Fruit fly (Drosophila melanogaster) whole organism, pupa: ENCODE data around the gene ValRS-m.

ENCODE experiments used
- CG14655 ChIP-seq: fragments of 200-800 bp; sonication (Bioruptor generic); optimal IDR thresholded peaks from 3 replicates; lab custom pipeline; 2017; ENCODE audit warnings: mild to moderate bottlenecking, missing biosample characterization, missing genetic modification reagents, missing genetic modification characterization
- CG32121 ChIP-seq: fragments of 200-800 bp; sonication (Bioruptor generic); IDR thresholded peaks from 2 replicates; pipeline ENCODE4 v1.3.6; 2022; ENCODE audit warnings: missing biosample characterization, missing genetic modification characterization
- CG9948 ChIP-seq: fragments of 200-800 bp; sonication (Bioruptor generic); optimal IDR thresholded peaks from 2 replicates; lab custom pipeline; 2018; ENCODE audit warnings: missing biosample characterization, mild to moderate bottlenecking, missing genetic modification characterization, moderate library complexity
- EcR ChIP-seq: fragments of 200-800 bp; sonication (Bioruptor generic); optimal IDR thresholded peaks from 3 replicates; lab custom pipeline; 2019; ENCODE audit warnings: missing biosample characterization, missing genetic modification characterization, mild to moderate bottlenecking, moderate library complexity, missing genetic modification reagents

DNA sequence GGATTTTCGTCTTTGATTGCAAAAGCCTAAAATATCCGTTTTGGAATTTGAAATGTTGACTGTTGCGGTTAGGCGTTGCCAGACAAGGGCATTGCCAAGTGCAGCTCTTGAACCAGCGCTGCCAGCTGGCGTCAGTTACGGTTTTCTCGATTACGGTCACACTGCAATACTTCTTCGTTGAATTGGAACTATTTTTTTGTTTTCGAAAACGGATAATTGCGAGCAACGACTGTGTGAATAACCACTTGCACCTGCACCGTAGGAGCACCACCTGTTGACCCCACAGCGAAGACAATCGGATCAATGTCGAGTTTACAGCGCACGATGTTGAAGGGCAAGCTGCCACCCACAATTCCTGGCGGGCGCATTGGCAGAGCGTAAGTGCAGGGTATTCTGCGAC, 22.0 kb upstream of the ValRS-m start, which contains the start of gene CG5068:
- TF ChIP-seq CG32121 (no peak), EcR (GFP tag; lab: Kevin White, UChicago) (no peak), CG9948 (tag; lab: Kevin White, UChicago) (no peak), CG14655 (no peak)
